Worm (Caenorhabditis elegans): ENCODE measurements around the gene C34B4.3.

DNA sequence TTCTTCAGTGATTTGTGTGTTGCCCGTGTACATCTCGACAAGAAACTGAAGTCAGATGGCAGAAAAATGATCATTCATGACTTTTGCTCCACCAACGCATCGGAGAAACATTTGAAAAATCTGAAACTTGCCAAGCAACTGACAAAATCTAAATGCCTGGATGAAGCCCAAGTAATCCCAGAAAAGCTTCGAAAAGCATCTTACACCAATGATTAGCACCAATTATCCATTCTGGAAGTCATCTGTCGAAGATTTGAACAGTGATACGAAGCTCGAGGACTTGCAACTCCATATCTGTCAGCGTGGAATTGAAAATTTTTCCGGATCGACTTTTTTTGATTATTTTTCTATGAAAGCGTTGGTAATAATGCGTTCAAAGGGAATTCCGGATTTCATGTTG is 7.5 kb downstream of the C34B4.3 start:
- TF ChIP-seq dao-5 (tag; optimal IDR thresholded peaks at IDR 0.05) (no peak), W03F9.2 (tag; optimal IDR thresholded peaks at IDR 0.05) (no peak), him-1 (tag; optimal IDR thresholded peaks at IDR 0.05) (no peak)

Measured in whole organism, L4/young adult.